Worm (Caenorhabditis elegans) whole organism, early embryonic: ENCODE results near the gene C16D2.1.

Experiments used
- ama-1 ChIP-seq: fragments of 150-350 bp; optimal IDR thresholded peaks from 2 replicates; lab custom pipeline; 2014
- ets-7 ChIP-seq: sonication (generic microtip); optimal IDR thresholded peaks from 2 replicates; lab custom pipeline; 2016; ENCODE audit warnings: missing genotype, missing genetic modification characterization, missing compliant biosample characterization
- flt-1 ChIP-seq: fragments of 200-800 bp; sonication (Bioruptor generic); IDR thresholded peaks from 2 replicates; pipeline ENCODE4 v1.3.6; 2022; ENCODE audit warnings: missing genetic modification characterization, missing compliant biosample characterization
- hmg-4 ChIP-seq: fragments of 200-800 bp; sonication (Bioruptor generic); optimal IDR thresholded peaks from 2 replicates; lab custom pipeline; 2018; ENCODE audit warnings: mild to moderate bottlenecking, missing genetic modification characterization, missing compliant biosample characterization
- pes-1 ChIP-seq: fragments of 200-800 bp; sonication (Bioruptor generic); IDR thresholded peaks from 2 replicates; pipeline ENCODE4 v1.3.6; 2022; ENCODE audit warnings: missing genetic modification reagents, missing genetic modification characterization, missing compliant biosample characterization
- scrt-1 ChIP-seq: fragments of 200-800 bp; sonication (Bioruptor generic); IDR thresholded peaks from 2 replicates; pipeline ENCODE4 v1.3.6; 2022; ENCODE audit warnings: missing genetic modification characterization, missing compliant biosample characterization
- tbx-37 ChIP-seq: fragments of 200-800 bp; sonication (Bioruptor generic); conservative IDR thresholded peaks from 2 replicates; pipeline ENCODE4 v1.3.6; 2022; ENCODE audit warnings: missing genetic modification reagents, missing genetic modification characterization, missing compliant biosample characterization

- no peak for TF ChIP-seq hmg-4 (GFP tag; lab: Kevin White, UChicago)
- TF ChIP-seq scrt-1, result no peak
- no peak for TF ChIP-seq ets-7 (tag; lab: Kevin White, UChicago)
- TF ChIP-seq flt-1, result no peak
- TF ChIP-seq ama-1 (lab: Kevin White, UChicago), result no peak
- TF ChIP-seq tbx-37 (GFP tag; lab: Robert Waterston, UW), result no peak
- no peak for TF ChIP-seq pes-1
Observed at ce11 chrII:9117789-9118242, 13.6 kb upstream of the C16D2.1 start.
